Fruit fly (Drosophila melanogaster): Measurements from ENCODE around the gene PolD1.

PolD1 gene

dm6 chr3L:15967588-15968500 lies 19.8 kb downstream of the PolD1 start, which contains the start of the genes Brr2 and CG10516 (continued):
- TF ChIP-seq az2 (GFP tag; optimal IDR thresholded peaks at IDR 0.05) (no peak), usp (GFP tag; optimal IDR thresholded peaks at IDR 0.05) (no peak), knrl (GFP tag; IDR thresholded peaks at IDR 0.05; ENCODE audit: partially characterized antibody) (no peak; the same call in 2 of the 3 replicates), Oaz (GFP tag; IDR thresholded peaks at IDR 0.05) (no peak), CG10959 (GFP tag; IDR thresholded peaks at IDR 0.05) (no peak), CG17186 (GFP tag; optimal IDR thresholded peaks at IDR 0.05) (peak; percentile 81), Deaf1 (tag; optimal IDR thresholded peaks at IDR 0.05) (no peak), schlank (tag; optimal IDR thresholded peaks at IDR 0.05) (no peak), Jarid2 (GFP tag; optimal IDR thresholded peaks at IDR 0.05) (no peak), grn (GFP tag; optimal IDR thresholded peaks at IDR 0.05) (no peak), CG14441 (GFP tag; IDR thresholded peaks at IDR 0.05) (no peak), vfl (GFP tag; optimal IDR thresholded peaks at IDR 0.05) (no peak), bcd (GFP tag; optimal IDR thresholded peaks at IDR 0.05) (no peak), crol (GFP tag; IDR thresholded peaks at IDR 0.05) (no peak), BtbVII (GFP tag; optimal IDR thresholded peaks at IDR 0.05) (no peak), slou (GFP tag; optimal IDR thresholded peaks at IDR 0.05) (no peak), ab (GFP tag; optimal IDR thresholded peaks at IDR 0.05) (no peak), CG5953 (GFP tag; IDR thresholded peaks at IDR 0.05) (no peak), CG1603 (tag; optimal IDR thresholded peaks at IDR 0.05) (no peak), CG18764 (GFP tag; optimal IDR thresholded peaks at IDR 0.05) (no peak), Camta (GFP tag; optimal IDR thresholded peaks at IDR 0.05) (no peak), CG12219 (GFP tag; optimal IDR thresholded peaks at IDR 0.05) (no peak), CG18476 (GFP tag; optimal IDR thresholded peaks at IDR 0.05) (no peak), CG4617 (GFP tag; optimal IDR thresholded peaks at IDR 0.05; ENCODE audit: borderline replicate concordance) (peak; percentile 80), inv (GFP tag; IDR thresholded peaks at IDR 0.05; ENCODE audit: partially characterized antibody) (no peak), ind (GFP tag; optimal IDR thresholded peaks at IDR 0.05) (no peak), sim (GFP tag; IDR thresholded peaks at IDR 0.05) (no peak), fd3F (GFP tag; optimal IDR thresholded peaks at IDR 0.05) (no peak), dmrt99B (tag; optimal IDR thresholded peaks at IDR 0.05) (no peak), vnd (GFP tag; IDR thresholded peaks at IDR 0.05; ENCODE audit: partially characterized antibody) (no peak), CG2116 (GFP tag; optimal IDR thresholded peaks at IDR 0.05) (peak; percentile 78), lov (optimal IDR thresholded peaks at IDR 0.05) (no peak), lov (GFP tag; IDR thresholded peaks at IDR 0.05) (no peak), Sin3A (optimal IDR thresholded peaks at IDR 0.05) (peak; percentile 99), CG2120 (GFP tag; optimal IDR thresholded peaks at IDR 0.05) (peak; percentile 48), ci (GFP tag; IDR thresholded peaks at IDR 0.05) (no peak), CG1832 (GFP tag; optimal IDR thresholded peaks at IDR 0.05) (no peak), Dref (GFP tag; IDR thresholded peaks at IDR 0.05) (peak; percentile 79), Poxn (GFP tag; IDR thresholded peaks at IDR 0.05) (no peak), hth (optimal IDR thresholded peaks at IDR 0.05) (no peak), lola (GFP tag; optimal IDR thresholded peaks at IDR 0.05) (peak in 1 of 3 experiments; percentile 31), al (GFP tag; IDR thresholded peaks at IDR 0.05) (no peak), CG4854 (GFP tag; optimal IDR thresholded peaks at IDR 0.05) (no peak), bsh (GFP tag; optimal IDR thresholded peaks at IDR 0.05) (no peak), CG4360 (GFP tag; IDR thresholded peaks at IDR 0.05) (no peak), CG11085 (GFP tag; IDR thresholded peaks at IDR 0.05) (no peak), bigmax (GFP tag; optimal IDR thresholded peaks at IDR 0.05) (no peak), Dek (tag; optimal IDR thresholded peaks at IDR 0.05) (no peak), Hr3 (GFP tag; optimal IDR thresholded peaks at IDR 0.05) (peak; percentile 37), gsb-n (tag; optimal IDR thresholded peaks at IDR 0.05) (no peak)
